Worm (Caenorhabditis elegans) whole organism, late embryonic: ENCODE data around the gene ifas-2.

Experiments
- F13H6.1 ChIP-seq: sonication (generic microtip); optimal IDR thresholded peaks from 2 replicates; lab custom pipeline; 2016; ENCODE audit warnings: missing genetic modification characterization, missing compliant biosample characterization
- ama-1 ChIP-seq: fragments of 150-350 bp; optimal IDR thresholded peaks from 2 replicates; lab custom pipeline; 2014
- che-1 ChIP-seq: sonication (generic microtip); optimal IDR thresholded peaks from 2 replicates; lab custom pipeline; 2016; ENCODE audit warnings: mild to moderate bottlenecking, missing genetic modification characterization, missing compliant biosample characterization
- dve-1 ChIP-seq: sonication (generic microtip); optimal IDR thresholded peaks from 2 replicates; lab custom pipeline; 2017; ENCODE audit warnings: antibody characterized with exemption, mild to moderate bottlenecking, missing genetic modification characterization, missing compliant biosample characterization
- elt-2 ChIP-seq: sonication (generic microtip); optimal IDR thresholded peaks from 2 replicates; lab custom pipeline; 2016; ENCODE audit warnings: missing genetic modification reagents, missing genetic modification characterization, missing compliant biosample characterization
- fkh-10 ChIP-seq: fragments of 150-350 bp; optimal IDR thresholded peaks from 2 replicates; lab custom pipeline; 2014; ENCODE audit warnings: missing biosample characterization, missing genetic modification reagents, missing genetic modification characterization
- pha-4 ChIP-seq: fragments of 150-350 bp; optimal IDR thresholded peaks from 2 replicates; lab custom pipeline; 2018; ENCODE audit warnings: missing biosample characterization, missing genetic modification reagents, missing genetic modification characterization
- tbx-7 ChIP-seq: sonication (generic microtip); optimal IDR thresholded peaks from 2 replicates; lab custom pipeline; 2016; ENCODE audit warnings: missing genotype, missing genetic modification characterization, missing compliant biosample characterization

DNA sequence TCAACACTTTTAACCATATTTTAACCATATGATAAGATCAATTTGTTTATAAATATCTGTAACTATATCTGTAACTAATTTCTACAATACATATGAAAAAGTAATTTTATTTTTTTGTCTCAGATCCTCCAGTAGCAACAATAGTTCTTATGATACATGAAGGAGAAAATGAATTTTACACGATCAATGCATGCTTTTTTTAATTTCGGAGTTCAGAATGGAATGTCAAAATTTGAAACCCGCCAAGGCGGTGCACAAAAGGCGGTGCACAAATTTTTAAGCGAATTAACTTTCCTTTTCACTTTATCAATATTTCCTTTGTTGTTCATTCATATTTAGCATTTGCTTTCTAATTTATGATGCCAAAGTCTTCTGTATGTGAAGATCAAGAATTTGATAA, 45.7 kb downstream of the ifas-2 start, which contains the start of gene clec-25:
- TF ChIP-seq elt-2 (tag; lab: Kevin White, UChicago) (no peak), pha-4 (no peak), tbx-7 (tag; lab: Kevin White, UChicago) (no peak), F13H6.1 (no peak), che-1 (tag; lab: Kevin White, UChicago) (no peak), fkh-10 (GFP tag; lab: Kevin White, UChicago) (no peak), dve-1 (tag; lab: Kevin White, UChicago) (no peak), ama-1 (no peak)
